Fruit fly (Drosophila melanogaster): ENCODE results near the gene CG31705.

Gene CG31705

dm6 chr2L:11528129-11528589 lies at the start of gene CG31705 (continued):
- TF ChIP-seq CG1529 (GFP tag; optimal IDR thresholded peaks at IDR 0.05) (no peak), CG12744 (GFP tag; optimal IDR thresholded peaks at IDR 0.05) (no peak), CG34224 (GFP tag; IDR thresholded peaks at IDR 0.05; ENCODE audit: partially characterized antibody) (no peak), Rx (GFP tag; IDR thresholded peaks at IDR 0.05) (no peak), CG2875 (GFP tag; optimal IDR thresholded peaks at IDR 0.05) (no peak), gce (GFP tag; IDR thresholded peaks at IDR 0.05) (no peak), HLH3B (GFP tag; IDR thresholded peaks at IDR 0.05) (no peak; the same call in 1 of the 2 replicates), ato (GFP tag; IDR thresholded peaks at IDR 0.05; ENCODE audit: partially characterized antibody) (no peak), CG13775 (GFP tag; optimal IDR thresholded peaks at IDR 0.05) (peak; percentile 64), CG10462 (GFP tag; optimal IDR thresholded peaks at IDR 0.05) (no peak), Ptx1 (GFP tag; IDR thresholded peaks at IDR 0.05) (0 out of 2 replicates have a peak, but pooled peaks have one; percentile 20), CG8478 (optimal IDR thresholded peaks at IDR 0.05) (no peak), dpn (GFP tag; optimal IDR thresholded peaks at IDR 0.05) (peak; percentile 30 to 34), Ada2b (GFP tag; IDR thresholded peaks at IDR 0.05) (peak; percentile 48; the same call in 1 of the 2 replicates), BtbVII (GFP tag; optimal IDR thresholded peaks at IDR 0.05) (peak; percentile 55), Lim3 (GFP tag; IDR thresholded peaks at IDR 0.05) (no peak), ranshi (GFP tag; IDR thresholded peaks at IDR 0.05) (no peak; the same call in 1 of the 2 replicates), gcm2 (GFP tag; optimal IDR thresholded peaks at IDR 0.05) (no peak), fd3F (GFP tag; optimal IDR thresholded peaks at IDR 0.05) (peak; percentile 39), ash1 (GFP tag; optimal IDR thresholded peaks at IDR 0.05) (no peak), luna (GFP tag; optimal IDR thresholded peaks at IDR 0.05) (no peak), cas (GFP tag; IDR thresholded peaks at IDR 0.05) (no peak), stwl (tag; optimal IDR thresholded peaks at IDR 0.05) (no peak), pb (GFP tag; optimal IDR thresholded peaks at IDR 0.05) (no peak), CG4404 (GFP tag; IDR thresholded peaks at IDR 0.05) (no peak), disco-r (GFP tag; optimal IDR thresholded peaks at IDR 0.05) (no peak), nerfin-2 (GFP tag; IDR thresholded peaks at IDR 0.05; ENCODE audit: partially characterized antibody) (no peak), ab (GFP tag; optimal IDR thresholded peaks at IDR 0.05) (no peak), CG11085 (GFP tag; IDR thresholded peaks at IDR 0.05) (no peak), CG13424 (tag; optimal IDR thresholded peaks at IDR 0.05) (peak; percentile 52), rib (GFP tag; IDR thresholded peaks at IDR 0.05) (no peak), Xbp1 (GFP tag; optimal IDR thresholded peaks at IDR 0.05) (peak; percentile 7), CG7372 (GFP tag; IDR thresholded peaks at IDR 0.05) (no peak), CG4707 (GFP tag; optimal IDR thresholded peaks at IDR 0.05) (no peak), CG6654 (GFP tag; optimal IDR thresholded peaks at IDR 0.05) (peak; percentile 43), CG7928 (GFP tag; optimal IDR thresholded peaks at IDR 0.05) (no peak), CG6813 (GFP tag; optimal IDR thresholded peaks at IDR 0.05) (no peak), MTF-1 (GFP tag; optimal IDR thresholded peaks at IDR 0.05; ENCODE audit: borderline replicate concordance) (no peak), CG14710 (tag; optimal IDR thresholded peaks at IDR 0.05) (no peak), CG10543 (GFP tag; optimal IDR thresholded peaks at IDR 0.05) (no peak), abd-A (tag; optimal IDR thresholded peaks at IDR 0.05) (no peak), NC2β (GFP tag; optimal IDR thresholded peaks at IDR 0.05) (no peak), NK7.1 (GFP tag; optimal IDR thresholded peaks at IDR 0.05) (no peak), HmgZ (tag; optimal IDR thresholded peaks at IDR 0.05) (no peak), tin (GFP tag; optimal IDR thresholded peaks at IDR 0.05) (peak; percentile 35), hbn (GFP tag; IDR thresholded peaks at IDR 0.05; ENCODE audit: partially characterized antibody) (no peak), chinmo (GFP tag; IDR thresholded peaks at IDR 0.05; ENCODE audit: partially characterized antibody) (no peak), CG9932 (GFP tag; IDR thresholded peaks at IDR 0.05) (peak; percentile 52), zf30C (GFP tag; optimal IDR thresholded peaks at IDR 0.05) (no peak), Kr (GFP tag; optimal IDR thresholded peaks at IDR 0.05) (no peak), CG15269 (tag; optimal IDR thresholded peaks at IDR 0.05) (peak; percentile 58)

Data from whole organism, embryonic.